Worm (Caenorhabditis elegans) whole organism, L4/young adult: ENCODE results near the gene ZK470.6.

Experiments
- W03F9.2 ChIP-seq: fragments of 150-350 bp; optimal IDR thresholded peaks from 2 replicates; lab custom pipeline; 2014; ENCODE audit warnings: missing biosample characterization, missing genetic modification characterization
- dao-5 ChIP-seq: sonication (generic microtip); optimal IDR thresholded peaks from 2 replicates; lab custom pipeline; 2016; ENCODE audit warnings: missing genotype, missing genetic modification characterization, moderate library complexity, missing compliant biosample characterization
- him-1 ChIP-seq: sonication (generic microtip); optimal IDR thresholded peaks from 2 replicates; lab custom pipeline; 2016; ENCODE audit warnings: missing genotype, missing genetic modification reagents, missing genetic modification characterization, missing compliant biosample characterization

DNA sequence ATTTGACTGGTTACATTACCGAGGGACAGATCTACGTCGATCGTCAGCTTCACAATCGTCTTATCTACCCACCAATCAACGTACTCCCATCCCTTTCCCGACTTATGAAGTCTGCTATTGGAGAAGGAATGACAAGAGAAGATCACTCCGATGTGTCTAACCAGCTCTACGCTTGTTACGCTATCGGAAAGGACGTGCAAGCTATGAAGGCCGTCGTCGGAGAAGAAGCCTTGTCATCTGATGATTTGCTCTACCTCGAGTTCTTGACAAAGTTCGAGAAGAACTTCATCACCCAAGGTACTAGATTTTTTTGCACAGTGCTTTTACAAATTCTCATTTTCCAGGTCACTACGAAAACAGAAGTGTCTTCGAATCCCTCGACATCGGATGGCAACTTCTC is 14.9 kb upstream of the ZK470.6 start:
- TF ChIP-seq dao-5 (tag; lab: Kevin White, UChicago) (no peak), him-1 (tag; lab: Kevin White, UChicago) (no peak), W03F9.2 (tag; lab: Kevin White, UChicago) (no peak)
